Fruit fly (Drosophila melanogaster): Measurements from ENCODE around the gene CG6761.

Gene CG6761

dm6 chr3L:9704162-9704748, 860 bp upstream of the CG6761 start, which contains the start of gene CG16711 (continued):
- peak; percentile 21 for TF ChIP-seq zen (tag; optimal IDR thresholded peaks at IDR 0.05)
- no peak for TF ChIP-seq Side (GFP tag; optimal IDR thresholded peaks at IDR 0.05)
- TF ChIP-seq Abd-B (GFP tag; optimal IDR thresholded peaks at IDR 0.05), result no peak
- peak; percentile 40 for TF ChIP-seq CG10267 (tag; optimal IDR thresholded peaks at IDR 0.05)
- peak; percentile 87 for TF ChIP-seq BEAF-32 (GFP tag; optimal IDR thresholded peaks at IDR 0.05)
- TF ChIP-seq crol (GFP tag; IDR thresholded peaks at IDR 0.05), result peak; percentile 79
- no peak for TF ChIP-seq CG11456 (GFP tag; IDR thresholded peaks at IDR 0.05)
- no peak for TF ChIP-seq kay (GFP tag; optimal IDR thresholded peaks at IDR 0.05)
- peak; percentile 76 for TF ChIP-seq Sry-δ (GFP tag; optimal IDR thresholded peaks at IDR 0.05)
- TF ChIP-seq unc-4 (GFP tag; IDR thresholded peaks at IDR 0.05; ENCODE audit: partially characterized antibody), result peak; percentile 96
- TF ChIP-seq vnd (GFP tag; IDR thresholded peaks at IDR 0.05; ENCODE audit: partially characterized antibody), result peak; percentile 93
- no peak for TF ChIP-seq Med (GFP tag)
- TF ChIP-seq tgo (GFP tag; IDR thresholded peaks at IDR 0.05), result no peak
- no peak for TF ChIP-seq CG7987 (GFP tag; optimal IDR thresholded peaks at IDR 0.05)
- TF ChIP-seq sr (GFP tag; IDR thresholded peaks at IDR 0.05), result no peak
- peak; percentile 94 for TF ChIP-seq Dll (GFP tag; IDR thresholded peaks at IDR 0.05; ENCODE audit: partially characterized antibody)
- TF ChIP-seq CG8281 (tag; optimal IDR thresholded peaks at IDR 0.05), result no peak
- TF ChIP-seq CG15514 (GFP tag; optimal IDR thresholded peaks at IDR 0.05), result peak; percentile 45
- no peak for TF ChIP-seq cwo (GFP tag; optimal IDR thresholded peaks at IDR 0.05)
- TF ChIP-seq Rx (GFP tag; IDR thresholded peaks at IDR 0.05), result no peak
- TF ChIP-seq ind (GFP tag; optimal IDR thresholded peaks at IDR 0.05), result no peak
- peak; percentile 64 for TF ChIP-seq E2f2 (GFP tag; IDR thresholded peaks at IDR 0.05)
- TF ChIP-seq CG17361 (GFP tag; IDR thresholded peaks at IDR 0.05), result no peak
- TF ChIP-seq fu2 (GFP tag; optimal IDR thresholded peaks at IDR 0.05), result no peak
- peak; percentile 15 for TF ChIP-seq CG2712 (tag; optimal IDR thresholded peaks at IDR 0.05)
- TF ChIP-seq lmd (GFP tag; IDR thresholded peaks at IDR 0.05), result no peak
- TF ChIP-seq ash1 (GFP tag; optimal IDR thresholded peaks at IDR 0.05), result no peak
- TF ChIP-seq mam (GFP tag; optimal IDR thresholded peaks at IDR 0.05), result no peak
- no peak for TF ChIP-seq rib (GFP tag; IDR thresholded peaks at IDR 0.05)
- TF ChIP-seq croc (GFP tag; conservative IDR thresholded peaks at IDR 0.05), result no peak
- TF ChIP-seq CG8924 (tag; optimal IDR thresholded peaks at IDR 0.05), result no peak
- TF ChIP-seq CG15479 (GFP tag; optimal IDR thresholded peaks at IDR 0.05), result no peak
- TF ChIP-seq wek (GFP tag; optimal IDR thresholded peaks at IDR 0.05), result no peak
- peak; percentile 93 for TF ChIP-seq mld (GFP tag; IDR thresholded peaks at IDR 0.05; ENCODE audit: partially characterized antibody)
- no peak for TF ChIP-seq sisA (GFP tag; IDR thresholded peaks at IDR 0.05)
- peak; percentile 95 for TF ChIP-seq Bgb (GFP tag; IDR thresholded peaks at IDR 0.05; ENCODE audit: partially characterized antibody)
- TF ChIP-seq vvl (GFP tag; IDR thresholded peaks at IDR 0.05), result peak; percentile 30; the same call in 1 of the 2 replicates
- peak; percentile 90 for TF ChIP-seq knrl (GFP tag; IDR thresholded peaks at IDR 0.05; ENCODE audit: partially characterized antibody)
- no peak for TF ChIP-seq prd (optimal IDR thresholded peaks at IDR 0.05)
- TF ChIP-seq prd (GFP tag; IDR thresholded peaks at IDR 0.05), result no peak
- no peak for TF ChIP-seq H2.0 (GFP tag; IDR thresholded peaks at IDR 0.05)
- TF ChIP-seq onecut (GFP tag; IDR thresholded peaks at IDR 0.05), result peak; percentile 95
- TF ChIP-seq NfI (GFP tag; optimal IDR thresholded peaks at IDR 0.05), result no peak
- TF ChIP-seq CG11560 (tag; IDR thresholded peaks at IDR 0.05), result no peak
- no peak for TF ChIP-seq so (GFP tag; IDR thresholded peaks at IDR 0.05)
- TF ChIP-seq ap (GFP tag; IDR thresholded peaks at IDR 0.05), result no peak
- peak; percentile 14 for TF ChIP-seq trem (tag; optimal IDR thresholded peaks at IDR 0.05)
- TF ChIP-seq esg (GFP tag; conservative IDR thresholded peaks at IDR 0.05), result no peak
- no peak for TF ChIP-seq pan (optimal IDR thresholded peaks at IDR 0.05)
- TF ChIP-seq pan (GFP tag; optimal IDR thresholded peaks at IDR 0.05 in 1 of 2, IDR thresholded peaks at IDR 0.05 in 1 of 2), result no peak
- no peak for TF ChIP-seq Dip3 (GFP tag; optimal IDR thresholded peaks at IDR 0.05)
